Fruit fly (Drosophila melanogaster): ENCODE data around the gene CG32202.

Gene CG32202

dm6 chr3L:18640584-18641527, 41.1 kb upstream of the CG32202 start:
- peak; percentile 74 for TF ChIP-seq woc (GFP tag; optimal IDR thresholded peaks at IDR 0.05)
- TF ChIP-seq GATAd (GFP tag; optimal IDR thresholded peaks at IDR 0.05) = peak; percentile 69
- TF ChIP-seq dl (GFP tag; optimal IDR thresholded peaks at IDR 0.05; ENCODE audit: insufficient read depth in 1 of 2, partially characterized antibody in 2 of 2) = peak; percentile 98 to 99
- TF ChIP-seq N (GFP tag; optimal IDR thresholded peaks at IDR 0.05) = no peak
- TF ChIP-seq CG9705 (GFP tag; optimal IDR thresholded peaks at IDR 0.05) = peak; percentile 79
- TF ChIP-seq fru (GFP tag; optimal IDR thresholded peaks at IDR 0.05) = peak; percentile 87
- TF ChIP-seq Rel (GFP tag; optimal IDR thresholded peaks at IDR 0.05) = peak; percentile 44
- peak; percentile 49 for TF ChIP-seq Rel (tag; optimal IDR thresholded peaks at IDR 0.05)
- TF ChIP-seq Dfd (GFP tag; optimal IDR thresholded peaks at IDR 0.05) = peak; percentile 92
- TF ChIP-seq dsf (GFP tag; optimal IDR thresholded peaks at IDR 0.05; ENCODE audit: borderline replicate concordance) = peak; percentile 56
- TF ChIP-seq psq (GFP tag; optimal IDR thresholded peaks at IDR 0.05) = peak; percentile 86
- TF ChIP-seq Dif (GFP tag; optimal IDR thresholded peaks at IDR 0.05; ENCODE audit: partially characterized antibody) = peak; percentile 99
- peak; percentile 13 to 87 for TF ChIP-seq foxo (GFP tag; optimal IDR thresholded peaks at IDR 0.05)
- peak; percentile 70 for TF ChIP-seq Hr83 (GFP tag; optimal IDR thresholded peaks at IDR 0.05; ENCODE audit: poor library complexity, severe bottlenecking)
- TF ChIP-seq Sp1 (GFP tag; optimal IDR thresholded peaks at IDR 0.05) = peak; percentile 91
- no peak for TF ChIP-seq jim (GFP tag; optimal IDR thresholded peaks at IDR 0.05)
- TF ChIP-seq ey (GFP tag; optimal IDR thresholded peaks at IDR 0.05) = peak; percentile 95
- no peak for TF ChIP-seq Myc (optimal IDR thresholded peaks at IDR 0.05)
- peak; percentile 46 for TF ChIP-seq CrebA (GFP tag; optimal IDR thresholded peaks at IDR 0.05; ENCODE audit: borderline replicate concordance)
- TF ChIP-seq Hr78 (GFP tag; optimal IDR thresholded peaks at IDR 0.05) = no peak
- peak; percentile 87 for TF ChIP-seq Hnf4 (GFP tag; optimal IDR thresholded peaks at IDR 0.05)
- TF ChIP-seq pan (optimal IDR thresholded peaks at IDR 0.05) = no peak
- TF ChIP-seq tai (GFP tag; optimal IDR thresholded peaks at IDR 0.05) = peak; percentile 86
- peak; percentile 97 for TF ChIP-seq Vsx2 (GFP tag; optimal IDR thresholded peaks at IDR 0.05; ENCODE audit: partially characterized antibody)
- peak; percentile 62 for TF ChIP-seq Jra (GFP tag; optimal IDR thresholded peaks at IDR 0.05)
- peak; percentile 95 for TF ChIP-seq h (GFP tag; optimal IDR thresholded peaks at IDR 0.05)
- peak; percentile 94 for TF ChIP-seq rgr (GFP tag; optimal IDR thresholded peaks at IDR 0.05)
- TF ChIP-seq usp (GFP tag; optimal IDR thresholded peaks at IDR 0.05) = no peak
- no peak for TF ChIP-seq lola (GFP tag; optimal IDR thresholded peaks at IDR 0.05)
- peak; percentile 90 for TF ChIP-seq OdsH (GFP tag; optimal IDR thresholded peaks at IDR 0.05)
- peak; percentile 33 for TF ChIP-seq Mio (GFP tag; optimal IDR thresholded peaks at IDR 0.05)
- TF ChIP-seq CG32264 (GFP tag; optimal IDR thresholded peaks at IDR 0.05) = peak; percentile 67
- TF ChIP-seq sv (GFP tag; optimal IDR thresholded peaks at IDR 0.05) = peak; percentile 95
- peak; percentile 74 for TF ChIP-seq brk (GFP tag; optimal IDR thresholded peaks at IDR 0.05)
- peak; percentile 88 for TF ChIP-seq HLH106 (tag; optimal IDR thresholded peaks at IDR 0.05)
- TF ChIP-seq br (GFP tag; optimal IDR thresholded peaks at IDR 0.05) = peak; percentile 76
- TF ChIP-seq Abd-B (GFP tag; optimal IDR thresholded peaks at IDR 0.05) = no peak
- peak; percentile 77 for TF ChIP-seq dmrt93B (GFP tag; optimal IDR thresholded peaks at IDR 0.05)
- TF ChIP-seq sage (GFP tag; optimal IDR thresholded peaks at IDR 0.05) = peak; percentile 67

dm6 chr3L:18643222-18643621, 38.8 kb upstream of the CG32202 start:
- TF ChIP-seq Sp1 (GFP tag; optimal IDR thresholded peaks at IDR 0.05) (no peak), dmrt93B (GFP tag; optimal IDR thresholded peaks at IDR 0.05) (no peak), Dif (GFP tag; optimal IDR thresholded peaks at IDR 0.05; ENCODE audit: partially characterized antibody) (no peak), dl (GFP tag; optimal IDR thresholded peaks at IDR 0.05; ENCODE audit: insufficient read depth in 1 of 2, partially characterized antibody in 2 of 2) (no peak), fru (GFP tag; optimal IDR thresholded peaks at IDR 0.05) (no peak), Hnf4 (GFP tag; optimal IDR thresholded peaks at IDR 0.05) (no peak), dsf (GFP tag; optimal IDR thresholded peaks at IDR 0.05; ENCODE audit: borderline replicate concordance) (no peak)
